Worm (Caenorhabditis elegans) whole organism, late embryonic: ENCODE measurements around the gene R193.2.

Experiments
- K09A11.1 ChIP-seq: sonication (generic microtip); optimal IDR thresholded peaks from 2 replicates; lab custom pipeline; 2017; ENCODE audit warnings: antibody characterized with exemption, mild to moderate bottlenecking, missing genetic modification characterization, missing compliant biosample characterization; ENCODE audit not compliant: insufficient read depth
- ahr-1 ChIP-seq: sonication (generic microtip); optimal IDR thresholded peaks from 2 replicates; lab custom pipeline; 2016; ENCODE audit warnings: missing genetic modification characterization, missing compliant biosample characterization
- ama-1 ChIP-seq: fragments of 150-350 bp; optimal IDR thresholded peaks from 2 replicates; lab custom pipeline; 2014
- ceh-18 ChIP-seq: sonication (generic microtip); optimal IDR thresholded peaks from 2 replicates; lab custom pipeline; 2016; ENCODE audit warnings: missing genetic modification characterization, missing compliant biosample characterization
- ceh-2 ChIP-seq: sonication (generic microtip); optimal IDR thresholded peaks from 2 replicates; lab custom pipeline; 2016; ENCODE audit warnings: missing genotype, missing genetic modification characterization, missing compliant biosample characterization
- ceh-22 ChIP-seq: sonication (generic microtip); optimal IDR thresholded peaks from 2 replicates; lab custom pipeline; 2017; ENCODE audit warnings: missing biosample characterization, missing genetic modification characterization
- ceh-34 ChIP-seq: sonication (generic microtip); optimal IDR thresholded peaks from 2 replicates; lab custom pipeline; 2016; ENCODE audit warnings: mild to moderate bottlenecking, missing genetic modification characterization, missing compliant biosample characterization
- ceh-48 ChIP-seq: sonication (generic microtip); optimal IDR thresholded peaks from 2 replicates; lab custom pipeline; 2016; ENCODE audit warnings: missing genetic modification characterization, inconsistent platforms, missing compliant biosample characterization
- che-1 ChIP-seq: sonication (generic microtip); optimal IDR thresholded peaks from 2 replicates; lab custom pipeline; 2016; ENCODE audit warnings: mild to moderate bottlenecking, missing genetic modification characterization, missing compliant biosample characterization
- dmd-4 ChIP-seq: sonication (generic microtip); optimal IDR thresholded peaks from 2 replicates; lab custom pipeline; 2016; ENCODE audit warnings: borderline replicate concordance, missing genetic modification characterization, missing compliant biosample characterization
- dve-1 ChIP-seq: sonication (generic microtip); optimal IDR thresholded peaks from 2 replicates; lab custom pipeline; 2017; ENCODE audit warnings: antibody characterized with exemption, mild to moderate bottlenecking, missing genetic modification characterization, missing compliant biosample characterization
- elt-2 ChIP-seq: sonication (generic microtip); optimal IDR thresholded peaks from 2 replicates; lab custom pipeline; 2016; ENCODE audit warnings: missing genetic modification reagents, missing genetic modification characterization, missing compliant biosample characterization
- elt-4 ChIP-seq: sonication (generic microtip); optimal IDR thresholded peaks from 2 replicates; lab custom pipeline; 2016; ENCODE audit warnings: missing genetic modification characterization, missing compliant biosample characterization
- ets-4 ChIP-seq: sonication (generic microtip); optimal IDR thresholded peaks from 2 replicates; lab custom pipeline; 2016; ENCODE audit warnings: missing genetic modification characterization, missing compliant biosample characterization
- fkh-6 ChIP-seq: sonication (generic microtip); optimal IDR thresholded peaks from 2 replicates; lab custom pipeline; 2016; ENCODE audit warnings: missing genetic modification characterization, missing compliant biosample characterization
- hlh-13 ChIP-seq: fragments of 200-800 bp; sonication (Bioruptor generic); optimal IDR thresholded peaks from 2 replicates; lab custom pipeline; 2018; ENCODE audit warnings: mild to moderate bottlenecking, missing genetic modification characterization, missing compliant biosample characterization
- hlh-30 ChIP-seq: sonication (generic microtip); optimal IDR thresholded peaks from 2 replicates; lab custom pipeline; 2017; ENCODE audit warnings: antibody characterized with exemption, missing genetic modification characterization, missing compliant biosample characterization; ENCODE audit not compliant: insufficient read depth
- madf-2 ChIP-seq: sonication (generic microtip); optimal IDR thresholded peaks from 2 replicates; lab custom pipeline; 2017; ENCODE audit warnings: missing genetic modification characterization, missing compliant biosample characterization
- npax-4 ChIP-seq: sonication (generic microtip); optimal IDR thresholded peaks from 2 replicates; lab custom pipeline; 2016; ENCODE audit warnings: missing genetic modification characterization, missing compliant biosample characterization
- pag-3 ChIP-seq: sonication (generic microtip); optimal IDR thresholded peaks from 2 replicates; lab custom pipeline; 2016; ENCODE audit warnings: missing compliant biosample characterization, missing genetic modification characterization, borderline replicate concordance
- pax-1 ChIP-seq: fragments of 150-350 bp; optimal IDR thresholded peaks from 2 replicates; lab custom pipeline; 2014; ENCODE audit warnings: missing biosample characterization, missing genetic modification characterization
- ref-2 ChIP-seq: sonication (generic microtip); optimal IDR thresholded peaks from 2 replicates; lab custom pipeline; 2016; ENCODE audit warnings: missing genetic modification characterization, missing compliant biosample characterization
- rnt-1 ChIP-seq: sonication (generic microtip); optimal IDR thresholded peaks from 2 replicates; lab custom pipeline; 2016; ENCODE audit warnings: missing genetic modification characterization, missing compliant biosample characterization
- sdc-2 ChIP-seq: sonication (generic microtip); optimal IDR thresholded peaks from 2 replicates; lab custom pipeline; 2016; ENCODE audit warnings: missing genotype, missing genetic modification characterization, missing compliant biosample characterization
- sox-2 ChIP-seq: fragments of 200-800 bp; sonication (Bioruptor generic); IDR thresholded peaks from 2 replicates; pipeline ENCODE4 v1.3.6; 2022; ENCODE audit warnings: missing genetic modification reagents, missing genetic modification characterization, missing compliant biosample characterization
- syd-9 ChIP-seq: sonication (generic microtip); optimal IDR thresholded peaks from 2 replicates; lab custom pipeline; 2016; ENCODE audit warnings: mild to moderate bottlenecking, missing genetic modification characterization, moderate library complexity, missing compliant biosample characterization
- ttx-3 ChIP-seq: sonication (generic microtip); optimal IDR thresholded peaks from 2 replicates; lab custom pipeline; 2016; ENCODE audit warnings: missing genetic modification reagents, missing genetic modification characterization, missing compliant biosample characterization
- unc-3 ChIP-seq, 2 experiments: fragments of 200-800 bp in 1 of 2; sonication (Bioruptor generic) in 1 of 2; sonication (generic microtip) in 1 of 2; conservative IDR thresholded peaks in 1 of 2; optimal IDR thresholded peaks in 1 of 2; 2 replicates each; pipeline versions ENCODE4 v1.3.6 to Lab custom; 2016 to 2022; ENCODE audit warnings: missing compliant biosample characterization in 2 of 2, missing genetic modification characterization in 2 of 2, missing genetic modification reagents in 1 of 2
- unc-42 ChIP-seq: sonication (generic microtip); optimal IDR thresholded peaks from 2 replicates; lab custom pipeline; 2016; ENCODE audit warnings: missing genotype, missing genetic modification characterization, missing compliant biosample characterization

The R193.2 gene

ce11 chrX:1181271-1181958, 33.0 kb upstream of the R193.2 start:
- TF ChIP-seq unc-42 (tag; lab: Kevin White, UChicago) (peak; percentile 67), unc-3 (GFP tag; conservative IDR thresholded peaks at IDR 0.05; lab: Robert Waterston, UW) (no peak), unc-3 (tag; optimal IDR thresholded peaks at IDR 0.05; lab: Kevin White, UChicago) (peak; percentile 57), dmd-4 (tag; lab: Kevin White, UChicago) (no peak), ets-4 (tag; lab: Kevin White, UChicago) (no peak), ttx-3 (no peak), hlh-30 (tag; lab: Kevin White, UChicago) (no peak), ceh-34 (tag; lab: Kevin White, UChicago) (peak; percentile 85)

- no peak for TF ChIP-seq ref-2 (tag; lab: Kevin White, UChicago)
- no peak for TF ChIP-seq madf-2
- no peak for TF ChIP-seq rnt-1 (tag; lab: Kevin White, UChicago)
- TF ChIP-seq, all 69 proteins: peak for 0
These were observed 31.6 kb upstream of the R193.2 start, which contains the start of gene hot-8 for ce11 chrX:1179984-1180383. TSS of gene hot-8 (plus strand) at chrX:1180284.

ce11 chrX:1172024-1172423, 23.6 kb upstream of the R193.2 start:
- no peak for TF ChIP-seq elt-4
- TF ChIP-seq fkh-6 (tag; lab: Kevin White, UChicago) = no peak
- no peak for TF ChIP-seq hlh-13 (GFP tag; lab: Kevin White, UChicago)
- TF ChIP-seq pag-3 (tag; lab: Kevin White, UChicago) = no peak
- no peak for TF ChIP-seq syd-9
- no peak for TF ChIP-seq sox-2 (GFP tag; lab: Robert Waterston, UW)
- no peak for TF ChIP-seq che-1
- no peak for TF ChIP-seq ttx-3

ce11 chrX:1171617-1172016, 23.2 kb upstream of the R193.2 start:
- TF ChIP-seq dve-1 = no peak

- TF ChIP-seq madf-2 (no peak), ahr-1 (tag; lab: Kevin White, UChicago) (no peak), npax-4 (no peak), rnt-1 (tag; lab: Kevin White, UChicago) (no peak), elt-2 (no peak), unc-42 (tag; lab: Kevin White, UChicago) (no peak), sdc-2 (tag; lab: Kevin White, UChicago) (no peak), ceh-18 (tag; lab: Kevin White, UChicago) (no peak), ceh-22 (tag; lab: Kevin White, UChicago) (no peak), ceh-2 (tag; lab: Kevin White, UChicago) (no peak), ets-4 (tag; lab: Kevin White, UChicago) (no peak), K09A11.1 (tag; lab: Kevin White, UChicago) (no peak), fkh-6 (tag; lab: Kevin White, UChicago) (no peak)
These were observed 18.8 kb upstream of the R193.2 start for ce11 chrX:1167234-1167633.

ce11 chrX:1162019-1162418, 13.6 kb upstream of the R193.2 start, which contains the start of gene tmc-1:
TSS of gene tmc-1 (plus strand) at chrX:1162207.
- TF ChIP-seq unc-42 (tag; lab: Kevin White, UChicago) (peak; percentile 73), hlh-13 (GFP tag; lab: Kevin White, UChicago) (no peak)
- TF ChIP-seq, all 69 proteins: peak for 1

ce11 chrX:1154648-1155047, 6.3 kb upstream of the R193.2 start, which contains the start of gene R193.1:
TSS of gene R193.1 (plus strand) at chrX:1154948.
- TF ChIP-seq pax-1 (tag; lab: Kevin White, UChicago) (no peak), ceh-48 (no peak), ama-1 (lab: Kevin White, UChicago) (no peak)
